Fruit fly (Drosophila melanogaster) S2 (cell line): ENCODE measurements around the gene glob1.

ENCODE experiments used
- CG8478 ChIP-seq: fragments of >200 bp; optimal IDR thresholded peaks from 2 replicates; lab custom pipeline; 2018
- CTCF ChIP-seq, 2 experiments: fragments of >200 bp; optimal IDR thresholded peaks; 2 replicates each; lab custom pipeline; 2018

DNA sequence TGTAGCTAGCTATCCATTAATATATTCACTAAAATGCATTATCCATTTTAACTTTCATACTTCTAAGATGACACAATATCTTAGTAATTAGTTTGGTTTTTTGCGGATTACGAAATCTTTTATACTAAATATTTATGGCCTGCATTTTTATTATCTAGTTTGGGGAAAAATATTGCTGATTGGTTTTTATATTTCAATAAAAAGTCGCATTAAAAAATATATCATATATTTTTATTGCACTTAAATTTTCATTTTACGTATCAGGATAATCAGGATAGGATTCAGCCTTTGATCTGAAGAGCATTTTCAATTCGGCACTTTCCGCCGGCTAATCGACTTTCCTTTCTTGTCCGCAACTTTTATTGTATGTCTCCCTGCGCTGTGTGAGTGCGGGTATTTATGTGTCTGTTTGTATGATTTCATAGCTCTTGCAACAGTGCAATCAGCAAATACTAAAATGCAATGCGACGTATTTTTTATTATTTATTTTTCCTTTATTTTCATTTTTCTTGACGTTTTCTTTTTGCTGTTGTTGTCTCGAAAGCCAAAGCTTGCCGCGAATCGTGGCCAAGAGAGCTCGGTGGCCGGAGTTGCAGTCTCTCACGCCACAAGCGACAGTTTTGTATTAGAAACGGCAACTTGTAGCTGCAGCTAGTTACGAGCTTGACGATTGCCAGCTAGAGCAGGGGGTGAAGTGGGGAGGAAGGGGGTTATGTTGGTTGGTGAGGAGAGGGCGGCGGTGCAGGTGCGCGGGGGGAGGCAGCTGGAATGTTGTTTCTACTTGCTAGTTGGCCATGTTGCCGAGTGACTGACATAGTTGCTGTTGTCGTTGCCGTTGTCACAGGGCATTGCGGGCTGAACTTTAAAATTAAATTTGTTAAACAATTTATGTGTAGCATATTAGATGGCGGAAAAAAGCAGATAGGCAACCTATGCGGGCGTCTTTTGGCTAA, 18.5 kb upstream of the glob1 start:
- TF ChIP-seq CG8478 (no peak), CTCF (optimal IDR thresholded peaks at IDR 0.05; lab: Kevin White, UChicago) (no peak)
